Worm (Caenorhabditis elegans) whole organism, midembryonic: ENCODE measurements around the gene srsx-8.

Source experiments
- T22C8.4 ChIP-seq: fragments of 200-800 bp; sonication (Bioruptor generic); IDR thresholded peaks from 2 replicates; pipeline ENCODE4 v1.3.6; 2022; ENCODE audit warnings: missing genetic modification characterization, missing compliant biosample characterization
- flt-1 ChIP-seq: fragments of 200-800 bp; sonication (Bioruptor generic); IDR thresholded peaks from 2 replicates; pipeline ENCODE4 v1.3.6; 2022; ENCODE audit warnings: missing genetic modification characterization, missing compliant biosample characterization
- med-1 ChIP-seq: sonication (generic microtip); optimal IDR thresholded peaks from 2 replicates; lab custom pipeline; 2017; ENCODE audit warnings: missing genetic modification characterization, mild to moderate bottlenecking, missing compliant biosample characterization, antibody characterized with exemption, missing genetic modification reagents; ENCODE audit not compliant: insufficient read depth
- ref-1 ChIP-seq: fragments of 200-800 bp; sonication (Bioruptor generic); conservative IDR thresholded peaks from 2 replicates; pipeline ENCODE4 v1.3.6; 2022; ENCODE audit warnings: missing genetic modification reagents, missing genetic modification characterization, missing compliant biosample characterization
- tab-1 ChIP-seq: fragments of 200-800 bp; sonication (Bioruptor generic); IDR thresholded peaks from 2 replicates; pipeline ENCODE4 v1.3.6; 2022; ENCODE audit warnings: missing genetic modification characterization, missing compliant biosample characterization
- ztf-23 ChIP-seq: fragments of 200-800 bp; sonication (Bioruptor generic); IDR thresholded peaks from 2 replicates; pipeline ENCODE4 v1.3.6; 2022; ENCODE audit warnings: missing genetic modification reagents, missing genetic modification characterization, missing compliant biosample characterization

ce11 chrV:1545694-1546093 is 7.2 kb downstream of the srsx-8 start, which contains the start of gene oac-32:
- TF ChIP-seq ref-1 (no peak), med-1 (GFP tag; lab: Kevin White, UChicago) (no peak), ztf-23 (no peak), tab-1 (GFP tag; lab: Robert Waterston, UW) (no peak), T22C8.4 (GFP tag; lab: Robert Waterston, UW) (no peak), flt-1 (GFP tag; lab: Robert Waterston, UW) (no peak)
